Fruit fly (Drosophila melanogaster) whole organism, embryonic: ENCODE data around the gene Sec23.
A peak's percentile ranks its signal among the peaks of the same experiment; 100 is the strongest.

Experiments used
- BEAF-32 ChIP-seq: fragments of 200-800 bp; sonication (Bioruptor generic); optimal IDR thresholded peaks from 3 replicates; lab custom pipeline; 2017; ENCODE audit warnings: missing biosample characterization, missing genetic modification characterization, mild to moderate bottlenecking, moderate library complexity, missing genetic modification reagents
- CG10543 ChIP-seq: fragments of 200-800 bp; sonication (Bioruptor generic); optimal IDR thresholded peaks from 3 replicates; lab custom pipeline; 2017; ENCODE audit warnings: missing biosample characterization, mild to moderate bottlenecking, missing genetic modification characterization, moderate library complexity
- CG11093 ChIP-seq: fragments of 200-800 bp; sonication (Bioruptor generic); IDR thresholded peaks from 3 replicates; pipeline ENCODE4 v1.3.6; 2022; ENCODE audit warnings: missing biosample characterization, missing genetic modification characterization
- CG12219 ChIP-seq: fragments of 200-800 bp; sonication (Bioruptor generic); optimal IDR thresholded peaks from 3 replicates; lab custom pipeline; 2018; ENCODE audit warnings: missing biosample characterization, mild to moderate bottlenecking, missing genetic modification characterization
- CG12391 ChIP-seq: fragments of 200-800 bp; sonication (Bioruptor generic); optimal IDR thresholded peaks from 3 replicates; lab custom pipeline; 2018; ENCODE audit warnings: missing biosample characterization, mild to moderate bottlenecking, missing genetic modification characterization, moderate library complexity
- CG15696 ChIP-seq: fragments of 200-800 bp; sonication (Bioruptor generic); optimal IDR thresholded peaks from 2 replicates; lab custom pipeline; 2019; ENCODE audit warnings: missing biosample characterization, mild to moderate bottlenecking, missing genetic modification characterization, moderate library complexity
- CG1647 ChIP-seq: fragments of 200-800 bp; sonication (Bioruptor generic); optimal IDR thresholded peaks from 3 replicates; lab custom pipeline; 2016; ENCODE audit warnings: missing biosample characterization, missing genetic modification characterization
- CG17385 ChIP-seq: fragments of 200-800 bp; sonication (Bioruptor generic); optimal IDR thresholded peaks from 3 replicates; lab custom pipeline; 2018; ENCODE audit warnings: missing biosample characterization, mild to moderate bottlenecking, missing genetic modification characterization
- CG2116 ChIP-seq: fragments of 200-800 bp; sonication (Bioruptor generic); optimal IDR thresholded peaks from 3 replicates; lab custom pipeline; 2018; ENCODE audit warnings: missing biosample characterization, mild to moderate bottlenecking, missing genetic modification characterization
- CG2120 ChIP-seq: fragments of 200-800 bp; sonication (Bioruptor generic); optimal IDR thresholded peaks from 3 replicates; lab custom pipeline; 2016; ENCODE audit warnings: missing biosample characterization, missing genetic modification characterization
- CG2889 ChIP-seq: fragments of 200-800 bp; sonication (Bioruptor generic); IDR thresholded peaks from 3 replicates; pipeline ENCODE4 v1.3.6; 2022; ENCODE audit warnings: missing biosample characterization, missing genetic modification characterization
- CG3281 ChIP-seq: fragments of 200-800 bp; sonication (Bioruptor generic); optimal IDR thresholded peaks from 3 replicates; lab custom pipeline; 2017; ENCODE audit warnings: missing biosample characterization, mild to moderate bottlenecking, missing genetic modification characterization
- CG33213 ChIP-seq: fragments of 200-800 bp; sonication (Bioruptor generic); optimal IDR thresholded peaks from 3 replicates; lab custom pipeline; 2016; ENCODE audit warnings: missing biosample characterization, missing genetic modification characterization
- CG34224 ChIP-seq: fragments of 200-800 bp; sonication (Bioruptor generic); IDR thresholded peaks from 3 replicates; pipeline ENCODE4 v1.3.6; 2022; ENCODE audit warnings: missing biosample characterization, missing genetic modification characterization; ENCODE audit not compliant: partially characterized antibody
- CG34376 ChIP-seq: fragments of 200-800 bp; sonication (Bioruptor generic); optimal IDR thresholded peaks from 2 replicates; lab custom pipeline; 2018; ENCODE audit warnings: missing biosample characterization, mild to moderate bottlenecking, missing genetic modification characterization
- CG8281 ChIP-seq: fragments of 200-800 bp; sonication (Bioruptor generic); optimal IDR thresholded peaks from 2 replicates; lab custom pipeline; 2018; ENCODE audit warnings: missing biosample characterization, mild to moderate bottlenecking, missing genetic modification characterization, moderate library complexity
- CG8944 ChIP-seq: fragments of 200-800 bp; sonication (Bioruptor generic); optimal IDR thresholded peaks from 3 replicates; lab custom pipeline; 2016; ENCODE audit warnings: missing biosample characterization, missing genetic modification characterization
- CG9797 ChIP-seq: fragments of 200-800 bp; sonication (Bioruptor generic); optimal IDR thresholded peaks from 3 replicates; lab custom pipeline; 2018; ENCODE audit warnings: missing biosample characterization, mild to moderate bottlenecking, missing genetic modification characterization
- E2f2 ChIP-seq: fragments of 200-800 bp; sonication (Bioruptor generic); IDR thresholded peaks from 2 replicates; pipeline ENCODE4 v1.3.6; 2022; ENCODE audit warnings: missing biosample characterization, missing genetic modification characterization
- Hey ChIP-seq: fragments of 200-800 bp; sonication (Bioruptor generic); optimal IDR thresholded peaks from 3 replicates; lab custom pipeline; 2018; ENCODE audit warnings: missing biosample characterization, mild to moderate bottlenecking, missing genetic modification characterization
- HmgZ ChIP-seq: fragments of 200-800 bp; sonication (Bioruptor generic); optimal IDR thresholded peaks from 2 replicates; lab custom pipeline; 2018; ENCODE audit warnings: missing biosample characterization, mild to moderate bottlenecking, missing genetic modification characterization
- Lhr ChIP-seq: fragments of 200-800 bp; sonication (Bioruptor generic); optimal IDR thresholded peaks from 3 replicates; lab custom pipeline; 2017; ENCODE audit warnings: mild to moderate bottlenecking, missing biosample characterization, missing genetic modification reagents, missing genetic modification characterization
- MBD-R2 ChIP-seq: fragments of 200-800 bp; sonication (Bioruptor generic); IDR thresholded peaks from 2 replicates; pipeline ENCODE4 v1.3.6; 2022; ENCODE audit warnings: missing biosample characterization, missing genetic modification characterization
- MESR4 ChIP-seq: fragments of 200-800 bp; sonication (Bioruptor generic); optimal IDR thresholded peaks from 2 replicates; lab custom pipeline; 2018; ENCODE audit warnings: missing biosample characterization, mild to moderate bottlenecking, missing genetic modification characterization, moderate library complexity
- Med ChIP-seq: fragments of 200-800 bp; sonication (Bioruptor generic); peaks from one replicate; lab custom pipeline; 2016; ENCODE audit warnings: missing biosample characterization, missing genetic modification characterization, mild to moderate bottlenecking, inconsistent platforms, moderate library complexity
- Mes4 ChIP-seq: fragments of 200-800 bp; sonication (Bioruptor generic); optimal IDR thresholded peaks from 2 replicates; lab custom pipeline; 2016; ENCODE audit warnings: missing biosample characterization, missing genetic modification characterization
- Myb ChIP-seq: fragments of 200-800 bp; sonication (Bioruptor generic); optimal IDR thresholded peaks from 2 replicates; lab custom pipeline; 2016; ENCODE audit warnings: missing biosample characterization, missing genetic modification characterization
- PHDP ChIP-seq: fragments of 200-800 bp; sonication (Bioruptor generic); optimal IDR thresholded peaks from 3 replicates; lab custom pipeline; 2018; ENCODE audit warnings: missing biosample characterization, mild to moderate bottlenecking, missing genetic modification characterization, moderate library complexity
- Sox102F ChIP-seq: fragments of 200-800 bp; sonication (Bioruptor generic); optimal IDR thresholded peaks from 2 replicates; lab custom pipeline; 2018; ENCODE audit warnings: missing biosample characterization, mild to moderate bottlenecking, missing genetic modification characterization, moderate library complexity
- YL-1 ChIP-seq: fragments of 200-800 bp; sonication (Bioruptor generic); optimal IDR thresholded peaks from 3 replicates; lab custom pipeline; 2017; ENCODE audit warnings: missing biosample characterization, mild to moderate bottlenecking, missing genetic modification characterization
- bcd ChIP-seq: fragments of 200-800 bp; sonication (Bioruptor generic); optimal IDR thresholded peaks from 2 replicates; lab custom pipeline; 2017; ENCODE audit warnings: missing biosample characterization, mild to moderate bottlenecking, missing genetic modification characterization
- cato ChIP-seq: fragments of 200-800 bp; sonication (Bioruptor generic); optimal IDR thresholded peaks from 2 replicates; lab custom pipeline; 2016; ENCODE audit warnings: missing biosample characterization, missing genetic modification characterization, borderline replicate concordance
- croc ChIP-seq: fragments of 200-800 bp; sonication (Bioruptor generic); conservative IDR thresholded peaks from 3 replicates; pipeline ENCODE4 v1.3.6; 2022; ENCODE audit warnings: missing biosample characterization, missing genetic modification characterization
- crp ChIP-seq, 2 experiments: fragments of 200-800 bp; sonication (Bioruptor generic); optimal IDR thresholded peaks; 2 replicates in 1 of 2; 3 replicates in 1 of 2; lab custom pipeline; 2017; ENCODE audit warnings: missing biosample characterization in 2 of 2, missing genetic modification characterization in 2 of 2, mild to moderate bottlenecking in 1 of 2, moderate library complexity in 1 of 2
- dan ChIP-seq: fragments of 200-800 bp; sonication (Bioruptor generic); IDR thresholded peaks from 2 replicates; pipeline ENCODE4 v1.3.6; 2022; ENCODE audit warnings: missing biosample characterization, missing genetic modification characterization
- dimm ChIP-seq: fragments of 200-800 bp; sonication (Bioruptor generic); IDR thresholded peaks from 2 replicates; pipeline ENCODE4 v1.3.6; 2022; ENCODE audit warnings: missing biosample characterization, missing genetic modification characterization
- ewg ChIP-seq: fragments of 200-800 bp; sonication (Bioruptor generic); optimal IDR thresholded peaks from 3 replicates; lab custom pipeline; 2017; ENCODE audit warnings: mild to moderate bottlenecking, missing biosample characterization, missing genetic modification reagents, missing genetic modification characterization
- ftz-f1 ChIP-seq: fragments of 200-800 bp; sonication (Bioruptor generic); optimal IDR thresholded peaks from 2 replicates; lab custom pipeline; 2016; ENCODE audit warnings: missing biosample characterization, missing genetic modification characterization
- nau ChIP-seq: fragments of 200-800 bp; sonication (Bioruptor generic); optimal IDR thresholded peaks from 3 replicates; lab custom pipeline; 2017; ENCODE audit warnings: missing biosample characterization, mild to moderate bottlenecking, missing genetic modification characterization, missing genetic modification reagents
- nom ChIP-seq: fragments of 200-800 bp; sonication (Bioruptor generic); optimal IDR thresholded peaks from 2 replicates; lab custom pipeline; 2017; ENCODE audit warnings: missing biosample characterization, missing genetic modification characterization, mild to moderate bottlenecking, moderate library complexity, missing genetic modification reagents
- pan ChIP-seq, 4 experiments: fragments of >200 bp in 3 of 4; fragments of 200-800 bp in 1 of 4; sonication (Bioruptor generic) in 1 of 4; optimal IDR thresholded peaks in 3 of 4; IDR thresholded peaks in 1 of 4; 2 replicates each; pipeline versions ENCODE4 v1.3.6 to Lab custom; 2017 to 2022; ENCODE audit warnings: missing biosample characterization in 2 of 4, missing genetic modification characterization in 2 of 4, mixed read lengths in 1 of 4
- pnt ChIP-seq: fragments of 200-800 bp; sonication (Bioruptor generic); optimal IDR thresholded peaks from 3 replicates; lab custom pipeline; 2016; ENCODE audit warnings: missing biosample characterization, missing genetic modification characterization
- pzg ChIP-seq: fragments of 200-800 bp; sonication (Bioruptor generic); optimal IDR thresholded peaks from 3 replicates; lab custom pipeline; 2018; ENCODE audit warnings: missing biosample characterization, mild to moderate bottlenecking, missing genetic modification characterization, moderate library complexity
- ranshi ChIP-seq: fragments of 200-800 bp; sonication (Bioruptor generic); IDR thresholded peaks from 2 replicates; pipeline ENCODE4 v1.3.6; 2022; ENCODE audit warnings: missing biosample characterization, missing genetic modification characterization
- sc ChIP-seq, 3 experiments: fragments of >200 bp in 2 of 3; fragments of 200-800 bp in 1 of 3; sonication (Bioruptor generic) in 1 of 3; optimal IDR thresholded peaks; 2 replicates in 2 of 3; 3 replicates in 1 of 3; lab custom pipeline; 2017; ENCODE audit warnings: mild to moderate bottlenecking in 1 of 3, missing biosample characterization in 1 of 3, missing genetic modification characterization in 1 of 3, missing genetic modification reagents in 1 of 3
- trh ChIP-seq: fragments of 200-800 bp; sonication (Bioruptor generic); optimal IDR thresholded peaks from 2 replicates; lab custom pipeline; 2016; ENCODE audit warnings: missing biosample characterization, missing genetic modification characterization
- vfl ChIP-seq: fragments of 200-800 bp; sonication (Bioruptor generic); optimal IDR thresholded peaks from 2 replicates; lab custom pipeline; 2016; ENCODE audit warnings: missing biosample characterization, missing genetic modification characterization
- vvl ChIP-seq: fragments of 200-800 bp; sonication (Bioruptor generic); IDR thresholded peaks from 2 replicates; pipeline ENCODE4 v1.3.6; 2022; ENCODE audit warnings: missing biosample characterization, missing genetic modification characterization
- wdn ChIP-seq: fragments of 200-800 bp; sonication (Bioruptor generic); IDR thresholded peaks from 2 replicates; pipeline ENCODE4 v1.3.6; 2022; ENCODE audit warnings: missing biosample characterization, missing genetic modification characterization

Gene Sec23

dm6 chr3R:5632182-5632581 lies 16.7 kb upstream of the Sec23 start, which contains the start of gene CG31549:
Gene CG31549, plus strand, starts transcription at chr3R:5632192.
- TF ChIP-seq PHDP (tag; lab: Kevin White, UChicago), result no peak
- TF ChIP-seq cato, result no peak
- no peak for TF ChIP-seq Hey
- TF ChIP-seq CG12219 (GFP tag; lab: Kevin White, UChicago), result no peak
- peak; percentile 30 for TF ChIP-seq CG2116 (GFP tag; lab: Kevin White, UChicago)
- TF ChIP-seq nau (GFP tag; lab: Kevin White, UChicago), result no peak
- no peak for TF ChIP-seq CG8944 (GFP tag; lab: Kevin White, UChicago)
- TF ChIP-seq vvl (GFP tag; lab: Robert Waterston, UW), result no peak
- peak in 1 of 2 experiments; percentile 90 for TF ChIP-seq crp (GFP tag; optimal IDR thresholded peaks at IDR 0.05; lab: Kevin White, UChicago)
- TF ChIP-seq ftz-f1, result peak; percentile 57
- no peak for TF ChIP-seq CG2120 (GFP tag; lab: Kevin White, UChicago)
- TF ChIP-seq wdn (GFP tag; lab: Robert Waterston, UW), result no peak
- no peak for TF ChIP-seq CG3281 (GFP tag; lab: Kevin White, UChicago)
- peak; percentile 87 for TF ChIP-seq Myb
- TF ChIP-seq ranshi, result no peak
- TF ChIP-seq pnt (GFP tag; lab: Kevin White, UChicago), result no peak
- no peak for TF ChIP-seq CG12391 (tag; lab: Kevin White, UChicago)
- TF ChIP-seq bcd (GFP tag; lab: Kevin White, UChicago), result no peak
- TF ChIP-seq Lhr (GFP tag; lab: Kevin White, UChicago), result no peak
- TF ChIP-seq dimm (GFP tag; lab: Robert Waterston, UW), result no peak
- TF ChIP-seq MBD-R2 (GFP tag; lab: Robert Waterston, UW), result peak; percentile 76
- TF ChIP-seq nom (GFP tag; lab: Kevin White, UChicago), result no peak
- no peak for TF ChIP-seq YL-1 (GFP tag; lab: Kevin White, UChicago)
- TF ChIP-seq CG9797 (GFP tag; lab: Kevin White, UChicago), result no peak
- no peak for TF ChIP-seq CG15696
- TF ChIP-seq CG1647 (GFP tag; lab: Kevin White, UChicago), result no peak
- no peak for TF ChIP-seq Sox102F (GFP tag; lab: Kevin White, UChicago)
- no peak for TF ChIP-seq CG2889
- TF ChIP-seq CG11093, result no peak
- TF ChIP-seq dan (GFP tag; lab: Robert Waterston, UW), result no peak
- no peak for TF ChIP-seq ewg
- peak; percentile 54 for TF ChIP-seq E2f2 (GFP tag; lab: Robert Waterston, UW)
- peak; percentile 80 for TF ChIP-seq Med
- no peak for TF ChIP-seq CG10543 (GFP tag; lab: Kevin White, UChicago)
- peak; percentile 28 for TF ChIP-seq pzg (GFP tag; lab: Kevin White, UChicago)
- no peak for TF ChIP-seq sc (optimal IDR thresholded peaks at IDR 0.05; lab: Kevin White, UChicago)
- TF ChIP-seq sc (GFP tag; optimal IDR thresholded peaks at IDR 0.05; lab: Kevin White, UChicago), result no peak
- TF ChIP-seq vfl (GFP tag; lab: Kevin White, UChicago), result no peak
- TF ChIP-seq croc (GFP tag; lab: Robert Waterston, UW), result no peak
- TF ChIP-seq CG34224, result 0 out of 3 replicates have a peak, but pooled peaks have one; percentile 41
- TF ChIP-seq HmgZ (tag; lab: Kevin White, UChicago), result no peak
- TF ChIP-seq CG8281 (tag; lab: Kevin White, UChicago), result no peak
- peak; percentile 13 for TF ChIP-seq CG34376 (GFP tag; lab: Kevin White, UChicago)
- no peak for TF ChIP-seq Mes4 (GFP tag; lab: Kevin White, UChicago)
- TF ChIP-seq MESR4 (GFP tag; lab: Kevin White, UChicago), result peak; percentile 39
- TF ChIP-seq pan (optimal IDR thresholded peaks at IDR 0.05; lab: Kevin White, UChicago), result no peak
- TF ChIP-seq pan (GFP tag; optimal IDR thresholded peaks at IDR 0.05 in 1 of 2, IDR thresholded peaks at IDR 0.05 in 1 of 2), result no peak
- TF ChIP-seq BEAF-32 (GFP tag; lab: Kevin White, UChicago), result peak; percentile 7
- peak; percentile 86 for TF ChIP-seq CG17385 (GFP tag; lab: Kevin White, UChicago)
- TF ChIP-seq CG33213 (GFP tag; lab: Kevin White, UChicago), result no peak
- no peak for TF ChIP-seq trh (GFP tag; lab: Kevin White, UChicago)
